Worm (Caenorhabditis elegans): ENCODE data around the gene F53H1.4.

F53H1.4 gene

DNA sequence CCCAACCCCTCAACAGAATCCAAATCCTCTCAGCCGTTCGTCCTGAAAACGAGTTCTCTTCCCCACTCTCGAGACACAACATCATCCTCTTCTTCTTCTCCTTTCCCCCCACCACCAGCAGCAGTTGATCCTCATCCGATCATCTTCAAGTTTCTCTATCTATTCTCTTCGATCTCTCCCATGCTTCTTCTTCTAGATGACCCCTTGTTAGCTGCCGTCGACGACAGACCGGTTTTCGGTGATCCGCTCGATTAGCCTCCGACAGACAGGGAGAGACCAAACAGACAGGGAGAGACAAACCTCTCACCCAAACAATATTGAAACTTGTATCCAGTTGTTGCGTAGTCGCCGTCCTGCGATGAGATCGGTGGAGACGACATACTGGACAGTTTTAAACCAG, 61.3 kb downstream of the F53H1.4 start:
- TF ChIP-seq unc-39 (tag; optimal IDR thresholded peaks at IDR 0.05), result no peak

DNA sequence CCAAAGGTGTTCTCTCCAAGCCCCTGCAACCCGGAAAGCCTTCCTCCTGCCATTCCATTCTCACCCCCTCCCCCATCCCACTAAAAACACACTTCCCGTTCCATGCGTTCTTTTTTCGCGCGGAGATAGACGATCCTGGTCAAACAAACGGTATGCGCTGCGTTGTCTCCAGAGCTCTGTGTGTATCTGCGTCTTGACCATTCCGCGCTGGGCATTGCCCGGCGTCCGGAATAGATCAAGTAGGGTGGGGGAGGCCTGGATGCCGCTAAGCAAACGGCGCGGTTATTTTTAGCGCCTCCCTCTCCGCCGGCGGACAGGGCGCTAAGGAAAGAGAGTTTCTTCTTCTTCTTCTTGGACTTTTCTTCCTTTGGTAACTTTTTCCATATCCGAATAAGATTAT, 65.3 kb downstream of the F53H1.4 start:
- no peak for TF ChIP-seq elt-1 (tag; optimal IDR thresholded peaks at IDR 0.05; ENCODE audit: borderline replicate concordance, insufficient read depth)
- TF ChIP-seq pha-4 (tag; optimal IDR thresholded peaks at IDR 0.05), result peak; percentile 51

DNA sequence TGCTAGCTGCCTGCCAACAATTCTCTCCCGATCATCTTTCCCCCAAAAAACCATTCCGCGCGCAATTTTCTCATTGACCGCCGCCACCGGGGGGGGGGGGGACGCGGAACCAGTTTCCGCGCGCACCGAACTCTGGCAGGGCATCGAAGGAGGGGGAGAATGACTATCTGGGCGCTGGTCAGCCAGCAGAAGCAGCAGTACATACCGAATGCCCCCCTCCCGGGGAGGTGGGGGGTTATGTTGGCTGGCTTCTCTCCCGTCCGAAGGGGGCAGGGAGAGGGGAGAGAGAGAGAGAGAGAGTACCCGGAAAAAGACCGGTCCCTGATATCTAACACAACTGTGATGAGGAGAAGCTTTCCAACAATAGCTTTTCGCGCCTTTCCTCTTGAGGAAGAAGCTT, 67.7 kb downstream of the F53H1.4 start:
- peak; percentile 63 for TF ChIP-seq mls-2 (tag; optimal IDR thresholded peaks at IDR 0.05)
- peak; percentile 42 for TF ChIP-seq cnd-1 (tag; optimal IDR thresholded peaks at IDR 0.05)
- TF ChIP-seq drap-1 (GFP tag; optimal IDR thresholded peaks at IDR 0.05), result peak; percentile 28
- no peak for TF ChIP-seq mab-5 (tag; optimal IDR thresholded peaks at IDR 0.05)
- TF ChIP-seq M03D4.4 (tag; optimal IDR thresholded peaks at IDR 0.05), result peak; percentile 55
- TF ChIP-seq bed-3 (GFP tag; optimal IDR thresholded peaks at IDR 0.05), result peak; percentile 36
- TF ChIP-seq ham-2 (GFP tag; optimal IDR thresholded peaks at IDR 0.05), result peak; percentile 46
- no peak for TF ChIP-seq lsy-2 (tag; optimal IDR thresholded peaks at IDR 0.05)
- peak; percentile 65 for TF ChIP-seq sptf-1 (tag; optimal IDR thresholded peaks at IDR 0.05)

All from whole organism, mixed stage, embryonic.